Fruit fly (Drosophila melanogaster) whole organism, pupa: ENCODE measurements around the gene sty.

Source experiments
- CG14655 ChIP-seq: fragments of 200-800 bp; sonication (Bioruptor generic); optimal IDR thresholded peaks from 3 replicates; lab custom pipeline; 2017; ENCODE audit warnings: mild to moderate bottlenecking, missing biosample characterization, missing genetic modification reagents, missing genetic modification characterization
- CG4496 ChIP-seq: fragments of 200-800 bp; sonication (Bioruptor generic); IDR thresholded peaks from 3 replicates; pipeline ENCODE4 v1.3.6; 2022; ENCODE audit warnings: missing biosample characterization, missing genetic modification characterization
- Ets98B ChIP-seq: fragments of 200-800 bp; sonication (Bioruptor generic); IDR thresholded peaks from 2 replicates; pipeline ENCODE4 v1.3.6; 2022; ENCODE audit warnings: missing biosample characterization, missing genetic modification characterization
- rn ChIP-seq: fragments of 200-800 bp; sonication (Bioruptor generic); IDR thresholded peaks from 2 replicates; pipeline ENCODE4 v1.3.6; 2022; ENCODE audit warnings: missing biosample characterization, missing genetic modification characterization

DNA sequence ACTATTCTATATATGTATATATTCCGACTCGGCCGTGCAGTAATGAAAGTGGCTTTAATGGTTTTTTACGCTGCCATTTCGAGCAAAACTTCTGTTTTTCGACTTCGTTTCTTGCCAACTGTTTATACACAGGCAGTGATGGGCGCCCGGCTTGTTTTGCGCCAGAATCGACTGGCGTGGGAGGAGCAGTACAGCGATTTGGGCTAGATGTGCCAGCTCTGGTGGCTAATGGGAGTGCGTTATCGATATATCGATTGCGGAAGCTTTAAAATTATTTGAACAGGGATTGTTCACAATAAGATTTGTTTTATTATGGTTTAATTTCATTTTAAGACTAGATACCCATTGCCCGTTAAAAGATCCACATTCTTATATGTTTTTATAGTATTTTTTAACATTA lies 46.4 kb upstream of the sty start, which contains the start of gene CG14971:
- TF ChIP-seq CG14655 (GFP tag; lab: Kevin White, UChicago) (no peak), rn (GFP tag; lab: Robert Waterston, UW) (no peak), Ets98B (GFP tag; lab: Robert Waterston, UW) (peak; percentile 9; the same call in 1 of the 2 replicates), CG4496 (GFP tag; lab: Robert Waterston, UW) (peak; percentile 67)
